Fruit fly (Drosophila melanogaster) whole organism, embryonic: Measurements from ENCODE around the gene CG6055.

Experiments
- Bgb ChIP-seq: fragments of 200-800 bp; sonication (Bioruptor generic); IDR thresholded peaks from 2 replicates; pipeline ENCODE4 v1.3.6; 2022; ENCODE audit warnings: missing biosample characterization, missing genetic modification characterization; ENCODE audit not compliant: partially characterized antibody
- BtbVII ChIP-seq: fragments of 200-800 bp; sonication (Bioruptor generic); optimal IDR thresholded peaks from 3 replicates; lab custom pipeline; 2017; ENCODE audit warnings: missing biosample characterization, mild to moderate bottlenecking, missing genetic modification characterization
- Bteb2 ChIP-seq: fragments of 200-800 bp; sonication (Bioruptor generic); optimal IDR thresholded peaks from 2 replicates; lab custom pipeline; 2016; ENCODE audit warnings: missing biosample characterization, missing genetic modification characterization
- CG11085 ChIP-seq: fragments of 200-800 bp; sonication (Bioruptor generic); IDR thresholded peaks from 2 replicates; pipeline ENCODE4 v1.3.6; 2022; ENCODE audit warnings: missing biosample characterization, missing genetic modification characterization
- CG13296 ChIP-seq: fragments of 200-800 bp; sonication (Bioruptor generic); optimal IDR thresholded peaks from 3 replicates; lab custom pipeline; 2018; ENCODE audit warnings: missing biosample characterization, mild to moderate bottlenecking, missing genetic modification characterization
- CG13624 ChIP-seq: fragments of 200-800 bp; sonication (Bioruptor generic); optimal IDR thresholded peaks from 2 replicates; lab custom pipeline; 2016; ENCODE audit warnings: missing biosample characterization, missing genetic modification characterization
- CG15073 ChIP-seq: fragments of 200-800 bp; sonication (Bioruptor generic); optimal IDR thresholded peaks from 2 replicates; lab custom pipeline; 2016; ENCODE audit warnings: missing biosample characterization, missing genetic modification characterization
- CG16863 ChIP-seq: fragments of 200-800 bp; sonication (Bioruptor generic); optimal IDR thresholded peaks from 3 replicates; lab custom pipeline; 2016; ENCODE audit warnings: missing biosample characterization, missing genetic modification characterization
- CG17328 ChIP-seq: fragments of 200-800 bp; sonication (Bioruptor generic); IDR thresholded peaks from 2 replicates; pipeline ENCODE4 v1.3.6; 2022; ENCODE audit warnings: missing biosample characterization, missing genetic modification characterization
- CG33557 ChIP-seq: fragments of 200-800 bp; sonication (Bioruptor generic); optimal IDR thresholded peaks from 2 replicates; lab custom pipeline; 2019; ENCODE audit warnings: missing biosample characterization, mild to moderate bottlenecking, missing genetic modification characterization, moderate library complexity
- CG34422 ChIP-seq: fragments of 200-800 bp; sonication (Bioruptor generic); IDR thresholded peaks from 3 replicates; pipeline ENCODE4 v1.3.6; 2022; ENCODE audit warnings: missing biosample characterization, missing genetic modification characterization
- CG4360 ChIP-seq: fragments of 200-800 bp; sonication (Bioruptor generic); IDR thresholded peaks from 2 replicates; pipeline ENCODE4 v1.3.6; 2022; ENCODE audit warnings: missing biosample characterization, missing genetic modification characterization
- CG4854 ChIP-seq: fragments of 200-800 bp; sonication (Bioruptor generic); optimal IDR thresholded peaks from 2 replicates; lab custom pipeline; 2016; ENCODE audit warnings: missing biosample characterization, missing genetic modification characterization, inconsistent platforms
- CG6175 ChIP-seq: fragments of 200-800 bp; sonication (Bioruptor generic); IDR thresholded peaks from 3 replicates; pipeline ENCODE4 v1.3.6; 2022; ENCODE audit warnings: missing biosample characterization, missing genetic modification characterization
- CG6683 ChIP-seq: fragments of 200-800 bp; sonication (Bioruptor generic); optimal IDR thresholded peaks from 2 replicates; lab custom pipeline; 2017; ENCODE audit warnings: missing biosample characterization, mild to moderate bottlenecking, missing genetic modification characterization, missing genetic modification reagents
- CG7963 ChIP-seq: fragments of 200-800 bp; sonication (Bioruptor generic); IDR thresholded peaks from 3 replicates; pipeline ENCODE4 v1.3.6; 2022; ENCODE audit warnings: missing biosample characterization, missing genetic modification characterization; ENCODE audit not compliant: partially characterized antibody
- CG8089 ChIP-seq: fragments of 200-800 bp; sonication (Bioruptor generic); optimal IDR thresholded peaks from 3 replicates; lab custom pipeline; 2016; ENCODE audit warnings: missing biosample characterization, missing genetic modification characterization
- CG8290 ChIP-seq, 3 experiments: fragments of 200-800 bp; sonication (Bioruptor generic); optimal IDR thresholded peaks; 2 replicates each; lab custom pipeline; 2016 to 2019; ENCODE audit warnings: missing biosample characterization in 3 of 3, missing genetic modification characterization in 3 of 3, mild to moderate bottlenecking in 2 of 3, moderate library complexity in 1 of 3
- CG8388 ChIP-seq: fragments of 200-800 bp; sonication (Bioruptor generic); optimal IDR thresholded peaks from 2 replicates; lab custom pipeline; 2019; ENCODE audit warnings: missing biosample characterization, mild to moderate bottlenecking, missing genetic modification characterization, moderate library complexity
- CG9215 ChIP-seq: fragments of 200-800 bp; sonication (Bioruptor generic); IDR thresholded peaks from 2 replicates; pipeline ENCODE4 v1.3.6; 2022; ENCODE audit warnings: missing biosample characterization, missing genetic modification characterization
- CG9876 ChIP-seq: fragments of 200-800 bp; sonication (Bioruptor generic); optimal IDR thresholded peaks from 2 replicates; lab custom pipeline; 2016; ENCODE audit warnings: missing biosample characterization, missing genetic modification characterization
- CkIIα-i1 ChIP-seq: fragments of 200-800 bp; sonication (Bioruptor generic); IDR thresholded peaks from 2 replicates; pipeline ENCODE4 v1.3.6; 2022; ENCODE audit warnings: missing biosample characterization, missing genetic modification characterization
- ERR ChIP-seq: fragments of 200-800 bp; sonication (Bioruptor generic); optimal IDR thresholded peaks from 2 replicates; lab custom pipeline; 2016; ENCODE audit warnings: missing biosample characterization, missing genetic modification characterization
- Eip74EF ChIP-seq, 2 experiments: fragments of 200-800 bp in 1 of 2; fragments of >200 bp in 1 of 2; sonication (Bioruptor generic) in 1 of 2; optimal IDR thresholded peaks; 2 replicates each; lab custom pipeline; 2017 to 2019; ENCODE audit warnings: missing biosample characterization in 2 of 2, missing genetic modification characterization in 2 of 2, mild to moderate bottlenecking in 1 of 2, moderate library complexity in 1 of 2
- HLHmδ ChIP-seq: fragments of 200-800 bp; sonication (Bioruptor generic); optimal IDR thresholded peaks from 2 replicates; lab custom pipeline; 2018; ENCODE audit warnings: missing biosample characterization, mild to moderate bottlenecking, missing genetic modification characterization, moderate library complexity
- HmgD ChIP-seq: fragments of 200-800 bp; sonication (Bioruptor generic); optimal IDR thresholded peaks from 3 replicates; lab custom pipeline; 2016; ENCODE audit warnings: missing biosample characterization, missing genetic modification characterization
- Hr51 ChIP-seq, 2 experiments: fragments of 200-800 bp; sonication (Bioruptor generic); optimal IDR thresholded peaks; 2 replicates in 1 of 2; 3 replicates in 1 of 2; lab custom pipeline; 2016 to 2018; ENCODE audit warnings: missing biosample characterization in 2 of 2, missing genetic modification characterization in 2 of 2, mild to moderate bottlenecking in 1 of 2, moderate library complexity in 1 of 2
- Meics ChIP-seq: fragments of 200-800 bp; sonication (Bioruptor generic); optimal IDR thresholded peaks from 2 replicates; lab custom pipeline; 2017; ENCODE audit warnings: missing biosample characterization, mild to moderate bottlenecking, missing genetic modification characterization
- PHDP ChIP-seq: fragments of 200-800 bp; sonication (Bioruptor generic); optimal IDR thresholded peaks from 3 replicates; lab custom pipeline; 2018; ENCODE audit warnings: missing biosample characterization, mild to moderate bottlenecking, missing genetic modification characterization, moderate library complexity
- Spps ChIP-seq: fragments of 200-800 bp; sonication (Bioruptor generic); optimal IDR thresholded peaks from 2 replicates; lab custom pipeline; 2018; ENCODE audit warnings: missing biosample characterization, mild to moderate bottlenecking, missing genetic modification characterization
- bbx ChIP-seq: fragments of 200-800 bp; sonication (Bioruptor generic); IDR thresholded peaks from 2 replicates; pipeline ENCODE4 v1.3.6; 2022; ENCODE audit warnings: missing biosample characterization, missing genetic modification characterization; ENCODE audit not compliant: partially characterized antibody
- bigmax ChIP-seq: fragments of 200-800 bp; sonication (Bioruptor generic); optimal IDR thresholded peaks from 2 replicates; lab custom pipeline; 2018; ENCODE audit warnings: missing biosample characterization, mild to moderate bottlenecking, missing genetic modification characterization
- ci ChIP-seq: fragments of 200-800 bp; sonication (Bioruptor generic); IDR thresholded peaks from 3 replicates; pipeline ENCODE4 v1.3.6; 2022; ENCODE audit warnings: missing biosample characterization, missing genetic modification characterization
- gce ChIP-seq: fragments of 200-800 bp; sonication (Bioruptor generic); IDR thresholded peaks from 3 replicates; pipeline ENCODE4 v1.3.6; 2022; ENCODE audit warnings: missing biosample characterization, missing genetic modification characterization
- gro ChIP-seq: fragments of 200-800 bp; sonication (Bioruptor generic); optimal IDR thresholded peaks from 2 replicates; lab custom pipeline; 2016; ENCODE audit warnings: missing biosample characterization, missing genetic modification characterization
- gt ChIP-seq: fragments of 200-800 bp; sonication (Bioruptor generic); IDR thresholded peaks from 2 replicates; pipeline ENCODE4 v1.3.6; 2022; ENCODE audit warnings: missing biosample characterization, missing genetic modification characterization
- inv ChIP-seq: fragments of 200-800 bp; sonication (Bioruptor generic); IDR thresholded peaks from 2 replicates; pipeline ENCODE4 v1.3.6; 2022; ENCODE audit warnings: missing biosample characterization, missing genetic modification characterization; ENCODE audit not compliant: partially characterized antibody
- kni ChIP-seq: fragments of 200-800 bp; sonication (Bioruptor generic); optimal IDR thresholded peaks from 3 replicates; lab custom pipeline; 2017; ENCODE audit warnings: mild to moderate bottlenecking, missing biosample characterization, missing genetic modification reagents, missing genetic modification characterization
- lab ChIP-seq: fragments of 200-800 bp; sonication (Bioruptor generic); optimal IDR thresholded peaks from 3 replicates; lab custom pipeline; 2017; ENCODE audit warnings: missing biosample characterization, missing genetic modification characterization, mild to moderate bottlenecking, moderate library complexity, missing genetic modification reagents
- nau ChIP-seq: fragments of 200-800 bp; sonication (Bioruptor generic); optimal IDR thresholded peaks from 3 replicates; lab custom pipeline; 2017; ENCODE audit warnings: missing biosample characterization, mild to moderate bottlenecking, missing genetic modification characterization, missing genetic modification reagents
- pfk ChIP-seq: fragments of 200-800 bp; sonication (Bioruptor generic); optimal IDR thresholded peaks from 2 replicates; lab custom pipeline; 2018; ENCODE audit warnings: missing biosample characterization, mild to moderate bottlenecking, missing genetic modification characterization, moderate library complexity
- ranshi ChIP-seq: fragments of 200-800 bp; sonication (Bioruptor generic); IDR thresholded peaks from 2 replicates; pipeline ENCODE4 v1.3.6; 2022; ENCODE audit warnings: missing biosample characterization, missing genetic modification characterization
- sd ChIP-seq: fragments of 200-800 bp; sonication (Bioruptor generic); optimal IDR thresholded peaks from 3 replicates; lab custom pipeline; 2018; ENCODE audit warnings: missing biosample characterization, mild to moderate bottlenecking, missing genetic modification characterization, moderate library complexity
- sima ChIP-seq: fragments of 200-800 bp; sonication (Bioruptor generic); optimal IDR thresholded peaks from 2 replicates; lab custom pipeline; 2016; ENCODE audit warnings: missing biosample characterization, missing genetic modification characterization
- sisA ChIP-seq: fragments of 200-800 bp; sonication (Bioruptor generic); IDR thresholded peaks from 2 replicates; pipeline ENCODE4 v1.3.6; 2022; ENCODE audit warnings: missing biosample characterization, missing genetic modification characterization
- sob ChIP-seq: fragments of 200-800 bp; sonication (Bioruptor generic); IDR thresholded peaks from 2 replicates; pipeline ENCODE4 v1.3.6; 2022; ENCODE audit warnings: missing biosample characterization, missing genetic modification characterization
- tio ChIP-seq: fragments of 200-800 bp; sonication (Bioruptor generic); optimal IDR thresholded peaks from 2 replicates; lab custom pipeline; 2017; ENCODE audit warnings: missing biosample characterization, missing genetic modification characterization, inconsistent platforms
- zfh1 ChIP-seq: fragments of 200-800 bp; sonication (Bioruptor generic); IDR thresholded peaks from 3 replicates; pipeline ENCODE4 v1.3.6; 2022; ENCODE audit warnings: missing biosample characterization, missing genetic modification characterization

CG6055 gene

DNA sequence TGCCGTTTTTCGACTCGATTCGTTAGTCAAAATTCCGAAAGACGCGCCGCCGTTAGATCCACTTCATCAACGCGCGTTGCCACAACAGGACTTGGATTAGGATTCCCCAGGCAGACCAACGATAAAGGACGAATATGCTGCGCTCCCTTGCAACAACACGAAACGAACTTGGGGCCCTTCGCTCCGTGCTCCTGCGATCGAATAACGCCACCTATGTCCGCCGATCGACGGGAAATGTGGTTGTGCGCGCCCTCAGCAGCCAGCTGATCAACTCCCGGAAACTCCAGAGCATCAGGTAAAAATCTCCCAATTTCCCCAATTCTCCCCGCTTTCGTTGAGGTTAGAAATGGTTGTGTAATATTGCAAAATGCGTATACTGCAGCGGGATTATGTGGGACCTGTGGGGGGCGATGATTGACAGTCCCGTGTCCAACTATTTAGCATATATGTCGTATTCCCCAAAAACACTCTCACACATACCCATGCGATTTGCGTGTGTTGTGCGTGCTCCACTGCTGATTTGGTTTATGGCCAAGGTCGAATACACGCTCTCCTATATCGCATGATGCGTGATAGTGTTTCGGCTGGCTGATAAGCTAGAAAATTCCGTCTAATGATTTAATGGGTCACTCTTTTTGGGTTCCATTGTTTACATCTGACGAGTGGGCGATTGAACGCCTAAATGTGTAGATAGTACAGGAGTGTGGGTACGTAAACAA, 39.1 kb upstream of the CG6055 start (continued):
- no peak for TF ChIP-seq Hr51 (GFP tag; optimal IDR thresholded peaks at IDR 0.05; lab: Kevin White, UChicago)
- TF ChIP-seq kni = peak; percentile 33
- peak; percentile 86 for TF ChIP-seq sd (tag; lab: Kevin White, UChicago)
- TF ChIP-seq HLHmδ = no peak
- no peak for TF ChIP-seq Bteb2 (GFP tag; lab: Kevin White, UChicago)
- TF ChIP-seq CkIIα-i1 (GFP tag; lab: Robert Waterston, UW) = no peak
- TF ChIP-seq Bgb (GFP tag; lab: Robert Waterston, UW) = no peak
- TF ChIP-seq tio (GFP tag; lab: Kevin White, UChicago) = no peak
- TF ChIP-seq CG15073 (GFP tag; lab: Kevin White, UChicago) = no peak
- TF ChIP-seq gt (GFP tag; lab: Robert Waterston, UW) = no peak
- peak; percentile 35 for TF ChIP-seq pfk (GFP tag; lab: Kevin White, UChicago)
- peak; percentile 48; the same call in 2 of the 3 replicates for TF ChIP-seq ci (GFP tag; lab: Robert Waterston, UW)
- no peak for TF ChIP-seq CG33557 (GFP tag; lab: Kevin White, UChicago)
- TF ChIP-seq CG8089 = no peak
- no peak for TF ChIP-seq CG16863 (GFP tag; lab: Kevin White, UChicago)
- peak; percentile 43 for TF ChIP-seq lab (GFP tag; lab: Kevin White, UChicago)
- TF ChIP-seq Spps (tag; lab: Kevin White, UChicago) = no peak
- no peak for TF ChIP-seq sima (GFP tag; lab: Kevin White, UChicago)
- peak; percentile 7; the same call in 1 of the 2 replicates for TF ChIP-seq inv (GFP tag; lab: Robert Waterston, UW)
- TF ChIP-seq sisA (GFP tag; lab: Robert Waterston, UW) = no peak
- peak in 1 of 2 experiments; percentile 9 for TF ChIP-seq Eip74EF (GFP tag; optimal IDR thresholded peaks at IDR 0.05; lab: Kevin White, UChicago)
- no peak for TF ChIP-seq BtbVII
- no peak for TF ChIP-seq CG6175 (GFP tag; lab: Robert Waterston, UW)
- no peak for TF ChIP-seq CG13624 (GFP tag; lab: Kevin White, UChicago)
- TF ChIP-seq PHDP (tag; lab: Kevin White, UChicago) = peak; percentile 13
- TF ChIP-seq bbx (GFP tag; lab: Robert Waterston, UW) = 0 out of 2 replicates have a peak, but pooled peaks have one; percentile 7
- no peak for TF ChIP-seq zfh1 (GFP tag; lab: Robert Waterston, UW)
- no peak for TF ChIP-seq CG4360 (GFP tag; lab: Robert Waterston, UW)
- TF ChIP-seq CG34422 (GFP tag; lab: Robert Waterston, UW) = no peak; the same call in 2 of the 3 replicates
- no peak for TF ChIP-seq gce (GFP tag; lab: Robert Waterston, UW)
- no peak for TF ChIP-seq HmgD (GFP tag; lab: Kevin White, UChicago)
- no peak for TF ChIP-seq CG6683
- TF ChIP-seq nau = no peak
- TF ChIP-seq CG8388 = no peak
- no peak for TF ChIP-seq CG13296 (GFP tag; lab: Kevin White, UChicago)
- peak; percentile 89 for TF ChIP-seq bigmax
- TF ChIP-seq CG9876 (GFP tag; lab: Kevin White, UChicago) = no peak
- TF ChIP-seq ERR = peak; percentile 63
- TF ChIP-seq sob (GFP tag; lab: Robert Waterston, UW) = no peak
- no peak for TF ChIP-seq CG11085 (GFP tag; lab: Robert Waterston, UW)
- TF ChIP-seq ranshi (GFP tag; lab: Robert Waterston, UW) = no peak
- peak; percentile 8 for TF ChIP-seq gro (GFP tag; lab: Kevin White, UChicago)
- no peak for TF ChIP-seq CG9215 (GFP tag; lab: Robert Waterston, UW)
- TF ChIP-seq CG7963 (GFP tag; lab: Robert Waterston, UW) = no peak
- 0 out of 2 replicates have a peak, but pooled peaks have one; percentile 4 for TF ChIP-seq CG17328 (GFP tag; lab: Robert Waterston, UW)
- TF ChIP-seq CG4854 = no peak
- TF ChIP-seq CG8290 (GFP tag; optimal IDR thresholded peaks at IDR 0.05; lab: Kevin White, UChicago) = no peak
- TF ChIP-seq CG8290 (tag; optimal IDR thresholded peaks at IDR 0.05; lab: Kevin White, UChicago) = peak in 1 of 2 experiments; percentile 38
- TF ChIP-seq Meics = no peak
